Fruit fly (Drosophila melanogaster): ENCODE measurements around the gene trc.

trc gene

DNA sequence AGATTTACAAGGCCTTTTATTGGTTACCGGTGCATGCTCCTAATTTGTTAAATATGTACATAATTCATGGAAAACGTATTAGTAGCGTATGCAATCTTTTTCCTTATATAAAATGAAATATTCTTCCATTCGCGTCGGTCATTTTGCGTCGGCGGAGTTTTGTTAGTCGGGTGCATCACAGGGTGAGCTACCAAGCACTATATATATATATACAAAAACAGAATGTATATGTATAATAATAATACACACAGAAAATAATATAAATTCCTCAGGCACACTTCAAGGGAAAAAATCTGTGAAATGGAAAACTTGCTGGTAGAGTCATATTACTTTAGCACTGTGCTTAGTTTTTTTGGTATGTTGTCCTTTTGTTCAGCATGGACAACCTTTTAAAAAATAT, 35.1 kb downstream of the trc start, which contains the start of gene Ir76a:
Ir76a (plus strand) TSS at position 301 of the 400 bp plus-strand sequence.
- no peak for TF ChIP-seq CG11902 (GFP tag; optimal IDR thresholded peaks at IDR 0.05)
- no peak for TF ChIP-seq svp (GFP tag)
- TF ChIP-seq fd59A (GFP tag; optimal IDR thresholded peaks at IDR 0.05): no peak
- no peak for TF ChIP-seq CG11762 (GFP tag; optimal IDR thresholded peaks at IDR 0.05; ENCODE audit: insufficient read depth)
- no peak for TF ChIP-seq Ets21C (GFP tag; optimal IDR thresholded peaks at IDR 0.05)
- TF ChIP-seq Eip75B (GFP tag; optimal IDR thresholded peaks at IDR 0.05): no peak

DNA sequence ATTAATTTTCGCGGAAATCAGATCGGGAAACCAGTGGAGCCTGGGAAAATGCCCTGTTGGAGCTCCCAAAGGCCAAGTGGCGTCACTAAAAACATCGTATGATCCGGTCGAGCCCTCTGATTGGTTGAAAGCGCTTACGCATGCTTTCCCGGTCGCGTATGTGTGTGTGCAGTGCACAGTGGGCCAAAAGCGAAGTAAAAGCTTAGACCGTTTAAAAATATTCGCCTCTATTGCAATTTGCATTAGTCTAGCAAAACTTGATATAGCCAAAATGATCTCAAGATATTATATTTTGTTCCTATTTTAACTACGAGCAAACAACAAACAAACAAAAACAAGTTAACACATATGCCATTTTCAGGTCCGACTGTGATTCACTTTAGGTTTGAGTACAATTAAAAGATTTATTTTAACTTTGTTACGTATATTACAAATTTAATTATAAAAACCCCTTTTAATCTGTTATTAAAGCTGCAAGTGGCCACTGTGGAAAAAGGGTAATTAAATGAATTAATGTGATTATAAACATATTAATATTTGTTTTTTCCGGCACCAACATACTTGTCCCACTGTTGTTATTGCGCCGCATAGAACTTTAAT, 39.8 kb downstream of the trc start:
- TF ChIP-seq Eip78C (GFP tag): peak; percentile 98
- TF ChIP-seq CG11762 (GFP tag; optimal IDR thresholded peaks at IDR 0.05; ENCODE audit: insufficient read depth): peak; percentile 89
- TF ChIP-seq Met (GFP tag; optimal IDR thresholded peaks at IDR 0.05): peak; percentile 91
- peak; percentile 72 for TF ChIP-seq CG1621 (tag; optimal IDR thresholded peaks at IDR 0.05)
- peak; percentile 76 for TF ChIP-seq cyc (GFP tag; optimal IDR thresholded peaks at IDR 0.05)
- peak; percentile 64 for TF ChIP-seq CG7368 (GFP tag; optimal IDR thresholded peaks at IDR 0.05)
- no peak for TF ChIP-seq fkh (GFP tag; optimal IDR thresholded peaks at IDR 0.05)
- TF ChIP-seq Ets21C (GFP tag; optimal IDR thresholded peaks at IDR 0.05): peak; percentile 81
- peak; percentile 90 for TF ChIP-seq achi (GFP tag; optimal IDR thresholded peaks at IDR 0.05)
- TF ChIP-seq ss (GFP tag; optimal IDR thresholded peaks at IDR 0.05): peak; percentile 87 to 96
- peak; percentile 83 for TF ChIP-seq CG15336 (GFP tag; IDR thresholded peaks at IDR 0.05)
- peak; percentile 64 for TF ChIP-seq Eip93F (GFP tag; optimal IDR thresholded peaks at IDR 0.05)
- TF ChIP-seq CG6808 (GFP tag; optimal IDR thresholded peaks at IDR 0.05): peak; percentile 93
- peak; percentile 90 for TF ChIP-seq Sox102F (GFP tag; optimal IDR thresholded peaks at IDR 0.05)
- TF ChIP-seq Sox14 (GFP tag; optimal IDR thresholded peaks at IDR 0.05): peak; percentile 93
- peak; percentile 83 for TF ChIP-seq CG6163 (GFP tag; IDR thresholded peaks at IDR 0.05)
- TF ChIP-seq CG34406 (GFP tag; optimal IDR thresholded peaks at IDR 0.05): peak; percentile 89
- peak; percentile 59 for TF ChIP-seq CG6854 (GFP tag; optimal IDR thresholded peaks at IDR 0.05)
- peak; percentile 88 for TF ChIP-seq Ets96B (tag; optimal IDR thresholded peaks at IDR 0.05)
- TF ChIP-seq acj6 (GFP tag; optimal IDR thresholded peaks at IDR 0.05): peak; percentile 90
- peak; percentile 63 for TF ChIP-seq Blimp-1 (GFP tag; optimal IDR thresholded peaks at IDR 0.05)
- peak; percentile 94 for TF ChIP-seq svp (GFP tag)
- TF ChIP-seq fd85E (GFP tag; optimal IDR thresholded peaks at IDR 0.05): peak; percentile 71
- TF ChIP-seq esn (GFP tag; optimal IDR thresholded peaks at IDR 0.05): peak; percentile 94
- TF ChIP-seq eg (GFP tag; IDR thresholded peaks at IDR 0.05): peak; percentile 81
- peak; percentile 89 for TF ChIP-seq Smox (GFP tag; optimal IDR thresholded peaks at IDR 0.05)
- TF ChIP-seq vri (GFP tag; optimal IDR thresholded peaks at IDR 0.05): peak; percentile 83
- peak; percentile 86 for TF ChIP-seq Hr39 (GFP tag; optimal IDR thresholded peaks at IDR 0.05)
- TF ChIP-seq Gug (GFP tag; IDR thresholded peaks at IDR 0.05): peak; percentile 63
- peak; percentile 92 for TF ChIP-seq Hr4 (GFP tag; optimal IDR thresholded peaks at IDR 0.05)
- TF ChIP-seq CG8119 (GFP tag; IDR thresholded peaks at IDR 0.05): peak; percentile 87
- TF ChIP-seq Lpt (GFP tag; optimal IDR thresholded peaks at IDR 0.05): peak; percentile 85
- peak; percentile 87 for TF ChIP-seq fd59A (GFP tag; optimal IDR thresholded peaks at IDR 0.05)
- peak; percentile 77 for TF ChIP-seq Sox15 (GFP tag; optimal IDR thresholded peaks at IDR 0.05)
- peak; percentile 96 for TF ChIP-seq CG32006 (GFP tag; optimal IDR thresholded peaks at IDR 0.05)
- TF ChIP-seq CG3919 (GFP tag; optimal IDR thresholded peaks at IDR 0.05): peak; percentile 89
- peak; percentile 84 for TF ChIP-seq CG16779 (tag; optimal IDR thresholded peaks at IDR 0.05)
- peak; percentile 95 for TF ChIP-seq net (GFP tag; optimal IDR thresholded peaks at IDR 0.05)
- peak; percentile 89 for TF ChIP-seq OdsH (GFP tag; optimal IDR thresholded peaks at IDR 0.05)
- TF ChIP-seq CG6276 (GFP tag; optimal IDR thresholded peaks at IDR 0.05): peak; percentile 94
- TF ChIP-seq CG11294 (GFP tag; IDR thresholded peaks at IDR 0.05): peak; percentile 64
- peak; percentile 88 for TF ChIP-seq spab (GFP tag; optimal IDR thresholded peaks at IDR 0.05)
- TF ChIP-seq Hr38 (GFP tag; optimal IDR thresholded peaks at IDR 0.05): no peak
- TF ChIP-seq CG11902 (GFP tag; optimal IDR thresholded peaks at IDR 0.05): peak; percentile 69
- peak; percentile 90 for TF ChIP-seq pdm3 (GFP tag; optimal IDR thresholded peaks at IDR 0.05)
- peak; percentile 90 for TF ChIP-seq lz (GFP tag; optimal IDR thresholded peaks at IDR 0.05)
- TF ChIP-seq Eip75B (GFP tag; optimal IDR thresholded peaks at IDR 0.05): peak; percentile 83
- TF ChIP-seq CG8319 (GFP tag; optimal IDR thresholded peaks at IDR 0.05): peak; percentile 79
